Worm (Caenorhabditis elegans) whole organism, early embryonic: Measurements from ENCODE around the gene T26C5.5.

Experiments used
- F13C5.2 ChIP-seq: sonication (generic microtip); optimal IDR thresholded peaks from 2 replicates; lab custom pipeline; 2017; ENCODE audit warnings: mild to moderate bottlenecking, missing genetic modification characterization, inconsistent platforms, missing compliant biosample characterization
- ama-1 ChIP-seq: fragments of 150-350 bp; optimal IDR thresholded peaks from 2 replicates; lab custom pipeline; 2014
- ceh-13 ChIP-seq: fragments of 200-800 bp; sonication (Bioruptor generic); optimal IDR thresholded peaks from 2 replicates; lab custom pipeline; 2018; ENCODE audit warnings: mild to moderate bottlenecking, missing genetic modification characterization, missing compliant biosample characterization
- ets-7 ChIP-seq: sonication (generic microtip); optimal IDR thresholded peaks from 2 replicates; lab custom pipeline; 2016; ENCODE audit warnings: missing genotype, missing genetic modification characterization, missing compliant biosample characterization
- flt-1 ChIP-seq: fragments of 200-800 bp; sonication (Bioruptor generic); IDR thresholded peaks from 2 replicates; pipeline ENCODE4 v1.3.6; 2022; ENCODE audit warnings: missing genetic modification characterization, missing compliant biosample characterization
- hmg-4 ChIP-seq: fragments of 200-800 bp; sonication (Bioruptor generic); optimal IDR thresholded peaks from 2 replicates; lab custom pipeline; 2018; ENCODE audit warnings: mild to moderate bottlenecking, missing genetic modification characterization, missing compliant biosample characterization
- pes-1 ChIP-seq: fragments of 200-800 bp; sonication (Bioruptor generic); IDR thresholded peaks from 2 replicates; pipeline ENCODE4 v1.3.6; 2022; ENCODE audit warnings: missing genetic modification reagents, missing genetic modification characterization, missing compliant biosample characterization
- scrt-1 ChIP-seq: fragments of 200-800 bp; sonication (Bioruptor generic); IDR thresholded peaks from 2 replicates; pipeline ENCODE4 v1.3.6; 2022; ENCODE audit warnings: missing genetic modification characterization, missing compliant biosample characterization
- sea-1 ChIP-seq: fragments of 200-800 bp; sonication (Bioruptor generic); conservative IDR thresholded peaks from 2 replicates; pipeline ENCODE4 v1.3.6; 2022; ENCODE audit warnings: missing genetic modification characterization, missing compliant biosample characterization
- tbx-11 ChIP-seq: fragments of 200-800 bp; sonication (Bioruptor generic); IDR thresholded peaks from 2 replicates; pipeline ENCODE4 v1.3.6; 2022; ENCODE audit warnings: missing genetic modification characterization, missing compliant biosample characterization
- tra-4 ChIP-seq: sonication (generic microtip); optimal IDR thresholded peaks from 2 replicates; lab custom pipeline; 2017; ENCODE audit warnings: missing genetic modification characterization, missing compliant biosample characterization

DNA sequence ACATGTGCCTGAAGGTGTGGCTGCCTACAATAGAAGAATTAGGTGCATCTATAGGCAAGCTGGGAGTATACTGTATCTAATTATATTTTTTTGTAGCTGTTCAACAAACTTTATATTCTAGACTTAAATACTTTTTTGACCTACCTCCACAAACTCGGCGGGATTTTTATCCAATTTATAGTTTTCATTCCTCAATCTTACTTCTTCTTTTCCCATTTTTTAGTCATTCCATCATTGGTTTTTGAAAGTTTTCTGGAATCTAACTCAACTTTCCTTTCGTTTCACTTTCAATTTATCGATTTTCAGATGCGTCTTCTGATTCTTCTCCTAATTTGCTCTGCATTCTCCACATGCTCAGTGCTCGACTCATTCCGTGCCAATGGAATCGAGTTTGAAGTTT is 23.0 kb upstream of the T26C5.5 start, which contains the start of gene C01G6.3:
- TF ChIP-seq tra-4 (no peak), scrt-1 (no peak), hmg-4 (no peak), ceh-13 (no peak), ama-1 (no peak), flt-1 (GFP tag; lab: Robert Waterston, UW) (no peak), ets-7 (no peak), F13C5.2 (tag; lab: Kevin White, UChicago) (no peak), tbx-11 (GFP tag; lab: Robert Waterston, UW) (no peak), sea-1 (GFP tag; lab: Robert Waterston, UW) (no peak), pes-1 (GFP tag; lab: Robert Waterston, UW) (no peak)
